Fruit fly (Drosophila melanogaster) whole organism, pupa: Measurements from ENCODE around the gene CG46308.

ENCODE experiments used
- CG12605 ChIP-seq: fragments of 200-800 bp; sonication (Bioruptor generic); IDR thresholded peaks from 2 replicates; pipeline ENCODE4 v1.3.6; 2022; ENCODE audit warnings: missing biosample characterization, missing genetic modification characterization
- CG13204 ChIP-seq: fragments of 200-800 bp; sonication (Bioruptor generic); optimal IDR thresholded peaks from 2 replicates; lab custom pipeline; 2018; ENCODE audit warnings: missing biosample characterization, mild to moderate bottlenecking, missing genetic modification characterization, moderate library complexity
- CG14655 ChIP-seq: fragments of 200-800 bp; sonication (Bioruptor generic); optimal IDR thresholded peaks from 3 replicates; lab custom pipeline; 2017; ENCODE audit warnings: mild to moderate bottlenecking, missing biosample characterization, missing genetic modification reagents, missing genetic modification characterization
- CG15710 ChIP-seq: fragments of 200-800 bp; sonication (Bioruptor generic); optimal IDR thresholded peaks from 2 replicates; lab custom pipeline; 2018; ENCODE audit warnings: missing biosample characterization, mild to moderate bottlenecking, missing genetic modification characterization, moderate library complexity
- CG17806 ChIP-seq: fragments of 200-800 bp; sonication (Bioruptor generic); optimal IDR thresholded peaks from 2 replicates; lab custom pipeline; 2018; ENCODE audit warnings: missing biosample characterization, mild to moderate bottlenecking, missing genetic modification characterization, moderate library complexity
- CG32121 ChIP-seq: fragments of 200-800 bp; sonication (Bioruptor generic); IDR thresholded peaks from 2 replicates; pipeline ENCODE4 v1.3.6; 2022; ENCODE audit warnings: missing biosample characterization, missing genetic modification characterization
- CG34367 ChIP-seq: fragments of 200-800 bp; sonication (Bioruptor generic); optimal IDR thresholded peaks from 2 replicates; lab custom pipeline; 2018; ENCODE audit warnings: missing biosample characterization, mild to moderate bottlenecking, missing genetic modification characterization
- CG4496 ChIP-seq: fragments of 200-800 bp; sonication (Bioruptor generic); IDR thresholded peaks from 3 replicates; pipeline ENCODE4 v1.3.6; 2022; ENCODE audit warnings: missing biosample characterization, missing genetic modification characterization
- CG8159 ChIP-seq: fragments of 200-800 bp; sonication (Bioruptor generic); optimal IDR thresholded peaks from 3 replicates; lab custom pipeline; 2018; ENCODE audit warnings: missing biosample characterization, mild to moderate bottlenecking, missing genetic modification characterization, moderate library complexity
- CG8301 ChIP-seq: fragments of 200-800 bp; sonication (Bioruptor generic); optimal IDR thresholded peaks from 2 replicates; lab custom pipeline; 2018; ENCODE audit warnings: missing biosample characterization, mild to moderate bottlenecking, missing genetic modification characterization
- CG9948 ChIP-seq: fragments of 200-800 bp; sonication (Bioruptor generic); optimal IDR thresholded peaks from 2 replicates; lab custom pipeline; 2018; ENCODE audit warnings: missing biosample characterization, mild to moderate bottlenecking, missing genetic modification characterization, moderate library complexity
- D1 ChIP-seq: fragments of 200-800 bp; sonication (Bioruptor generic); optimal IDR thresholded peaks from 2 replicates; lab custom pipeline; 2018; ENCODE audit warnings: missing biosample characterization, mild to moderate bottlenecking, missing genetic modification characterization, moderate library complexity
- EcR ChIP-seq: fragments of 200-800 bp; sonication (Bioruptor generic); optimal IDR thresholded peaks from 3 replicates; lab custom pipeline; 2019; ENCODE audit warnings: missing biosample characterization, missing genetic modification characterization, mild to moderate bottlenecking, moderate library complexity, missing genetic modification reagents
- Ets98B ChIP-seq: fragments of 200-800 bp; sonication (Bioruptor generic); IDR thresholded peaks from 2 replicates; pipeline ENCODE4 v1.3.6; 2022; ENCODE audit warnings: missing biosample characterization, missing genetic modification characterization
- Pif1A ChIP-seq: fragments of 200-800 bp; sonication (Bioruptor generic); optimal IDR thresholded peaks from 3 replicates; lab custom pipeline; 2016; ENCODE audit warnings: missing biosample characterization, missing genetic modification characterization
- Pif1B ChIP-seq: fragments of 200-800 bp; sonication (Bioruptor generic); optimal IDR thresholded peaks from 3 replicates; lab custom pipeline; 2016; ENCODE audit warnings: missing biosample characterization, missing genetic modification characterization
- Snoo ChIP-seq: fragments of 200-800 bp; sonication (Bioruptor generic); optimal IDR thresholded peaks from 3 replicates; lab custom pipeline; 2017; ENCODE audit warnings: missing biosample characterization, mild to moderate bottlenecking, missing genetic modification characterization, inconsistent platforms
- fd96Ca ChIP-seq: fragments of 200-800 bp; sonication (Bioruptor generic); IDR thresholded peaks from 3 replicates; pipeline ENCODE4 v1.3.6; 2022; ENCODE audit warnings: missing biosample characterization, missing genetic modification characterization
- gl ChIP-seq: fragments of 200-800 bp; sonication (Bioruptor generic); optimal IDR thresholded peaks from 2 replicates; lab custom pipeline; 2018; ENCODE audit warnings: missing biosample characterization, mild to moderate bottlenecking, missing genetic modification characterization
- rn ChIP-seq: fragments of 200-800 bp; sonication (Bioruptor generic); IDR thresholded peaks from 2 replicates; pipeline ENCODE4 v1.3.6; 2022; ENCODE audit warnings: missing biosample characterization, missing genetic modification characterization

Gene CG46308

DNA sequence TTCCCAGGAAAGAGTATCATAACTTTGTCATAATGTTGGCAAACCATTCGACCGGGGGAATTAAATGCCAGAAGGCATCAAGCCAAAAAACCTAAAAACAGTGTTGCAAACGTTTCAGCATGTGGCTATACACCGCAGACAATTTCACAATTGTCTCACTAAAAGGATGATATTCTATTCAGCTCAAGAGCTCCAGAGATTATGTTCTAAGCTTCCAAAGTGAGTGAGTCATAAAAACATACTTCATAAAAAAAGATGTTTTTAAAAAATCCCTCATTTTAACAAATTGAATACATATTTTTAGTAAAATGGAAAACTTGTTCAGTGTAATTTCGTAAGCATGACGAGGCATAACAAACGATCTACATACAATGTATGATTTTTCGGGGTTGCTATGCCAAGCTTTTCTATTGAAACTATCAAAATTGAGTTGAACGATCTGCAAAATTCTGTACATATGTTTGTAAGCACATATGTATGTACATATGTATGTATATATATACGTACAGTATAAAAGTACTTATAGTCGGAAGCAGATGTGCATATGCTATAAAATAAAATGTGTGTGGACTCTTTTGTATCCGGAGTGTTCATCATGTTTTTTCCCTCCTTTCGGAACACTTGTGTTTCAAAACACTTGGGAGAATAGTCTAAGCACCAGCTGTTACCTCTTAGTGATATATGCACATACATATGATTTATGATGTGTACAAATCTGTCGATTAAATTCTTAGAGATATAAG lies 53.5 kb downstream of the CG46308 start:
- TF ChIP-seq CG17806 (tag; lab: Kevin White, UChicago), result peak; percentile 54
- no peak for TF ChIP-seq gl (tag; lab: Kevin White, UChicago)
- TF ChIP-seq CG8159 (tag; lab: Kevin White, UChicago), result peak; percentile 34
- peak; percentile 72 for TF ChIP-seq Pif1A (GFP tag; lab: Kevin White, UChicago)
- TF ChIP-seq rn (GFP tag; lab: Robert Waterston, UW), result no peak; the same call in 1 of the 2 replicates
- TF ChIP-seq CG14655 (GFP tag; lab: Kevin White, UChicago), result peak; percentile 0
- peak; percentile 56 for TF ChIP-seq Ets98B
- peak; percentile 21; the same call in 1 of the 2 replicates for TF ChIP-seq CG32121
- peak; percentile 42; the same call in 2 of the 3 replicates for TF ChIP-seq CG4496 (GFP tag; lab: Robert Waterston, UW)
- peak; percentile 7 for TF ChIP-seq CG8301 (tag; lab: Kevin White, UChicago)

- TF ChIP-seq CG9948 (tag; lab: Kevin White, UChicago) (no peak), CG8301 (tag; lab: Kevin White, UChicago) (no peak), Pif1A (GFP tag; lab: Kevin White, UChicago) (no peak), Ets98B (no peak), fd96Ca (GFP tag; lab: Robert Waterston, UW) (no peak), EcR (GFP tag; lab: Kevin White, UChicago) (no peak), CG17806 (tag; lab: Kevin White, UChicago) (no peak), CG8159 (tag; lab: Kevin White, UChicago) (no peak), CG12605 (GFP tag; lab: Robert Waterston, UW) (no peak)
These were observed 54.1 kb downstream of the CG46308 start for dm6 chr2L:13515688-13516037.

DNA sequence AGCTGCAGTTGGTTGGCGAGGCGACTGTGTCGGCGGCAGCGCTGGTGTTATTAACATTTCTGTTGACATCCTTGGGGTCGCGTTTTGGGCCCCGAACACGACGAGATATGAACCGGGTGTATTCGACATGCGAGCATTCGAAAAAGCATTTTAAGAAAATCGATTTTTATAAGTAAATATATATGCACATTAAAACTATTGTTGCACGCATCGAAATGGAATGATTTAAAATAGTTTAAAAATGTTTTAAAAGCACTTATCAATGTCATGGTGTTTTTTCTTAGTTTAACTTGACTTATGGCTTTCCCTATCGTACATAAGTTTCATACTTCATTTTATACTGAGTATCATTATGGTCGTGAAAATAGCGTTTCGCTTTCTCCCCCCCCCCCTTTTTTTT lies 60.2 kb downstream of the CG46308 start:
- TF ChIP-seq CG32121 (no peak), Ets98B (no peak), EcR (GFP tag; lab: Kevin White, UChicago) (no peak), CG12605 (GFP tag; lab: Robert Waterston, UW) (no peak), CG9948 (tag; lab: Kevin White, UChicago) (no peak), CG8301 (tag; lab: Kevin White, UChicago) (no peak), Snoo (tag; lab: Kevin White, UChicago) (no peak), CG17806 (tag; lab: Kevin White, UChicago) (no peak), CG14655 (GFP tag; lab: Kevin White, UChicago) (no peak), CG13204 (GFP tag; lab: Kevin White, UChicago) (no peak)

dm6 chr2L:13527541-13527940 lies 66.0 kb downstream of the CG46308 start, which contains the start of gene CG33640:
Gene CG33640, plus strand, starts transcription at chr2L:13527841.
- TF ChIP-seq CG4496 (GFP tag; lab: Robert Waterston, UW), result no peak
- no peak for TF ChIP-seq CG32121
- no peak for TF ChIP-seq CG9948 (tag; lab: Kevin White, UChicago)
- TF ChIP-seq Snoo (tag; lab: Kevin White, UChicago), result no peak
- TF ChIP-seq CG13204 (GFP tag; lab: Kevin White, UChicago), result no peak

- TF ChIP-seq CG14655 (GFP tag; lab: Kevin White, UChicago) (no peak), CG32121 (no peak), Ets98B (no peak), CG34367 (tag; lab: Kevin White, UChicago) (no peak), Pif1A (GFP tag; lab: Kevin White, UChicago) (no peak), rn (GFP tag; lab: Robert Waterston, UW) (no peak), D1 (tag; lab: Kevin White, UChicago) (no peak), CG8159 (tag; lab: Kevin White, UChicago) (no peak), Snoo (tag; lab: Kevin White, UChicago) (no peak), CG13204 (GFP tag; lab: Kevin White, UChicago) (no peak), Pif1B (GFP tag; lab: Kevin White, UChicago) (no peak), CG15710 (tag; lab: Kevin White, UChicago) (no peak), gl (tag; lab: Kevin White, UChicago) (no peak), EcR (GFP tag; lab: Kevin White, UChicago) (no peak), CG17806 (tag; lab: Kevin White, UChicago) (no peak), fd96Ca (GFP tag; lab: Robert Waterston, UW) (no peak)
These were observed 67.2 kb downstream of the CG46308 start, which contains the start of gene CG33641 for dm6 chr2L:13528742-13529141. Gene CG33641, plus strand, starts transcription at chr2L:13529042.

DNA sequence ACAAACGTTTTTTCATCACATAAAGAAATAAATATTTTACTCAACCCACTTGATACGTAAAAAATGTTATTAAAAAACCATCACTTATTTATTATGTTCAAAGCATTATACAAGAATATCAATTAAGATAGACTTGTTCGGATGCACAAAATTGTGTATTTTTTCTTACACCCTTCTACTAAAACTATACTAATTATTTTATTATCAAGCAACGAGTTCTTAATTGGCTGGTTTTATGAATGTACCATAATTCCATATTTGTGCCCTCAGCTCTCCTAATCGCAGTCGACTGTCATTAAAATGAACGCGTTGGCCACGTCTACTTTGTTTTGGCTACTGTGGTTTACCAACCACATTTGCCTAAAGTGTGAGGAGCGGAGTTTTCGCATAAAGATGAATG lies 68.1 kb downstream of the CG46308 start, which contains the start of gene CG33642:
CG33642 (plus strand) TSS at position 301 of the 400 bp plus-strand sequence.
- TF ChIP-seq rn (GFP tag; lab: Robert Waterston, UW) (no peak), CG8301 (tag; lab: Kevin White, UChicago) (no peak), CG32121 (no peak), CG8159 (tag; lab: Kevin White, UChicago) (no peak), CG14655 (GFP tag; lab: Kevin White, UChicago) (no peak), CG17806 (tag; lab: Kevin White, UChicago) (no peak), CG12605 (GFP tag; lab: Robert Waterston, UW) (no peak), CG15710 (tag; lab: Kevin White, UChicago) (no peak), Pif1A (GFP tag; lab: Kevin White, UChicago) (no peak)
- TF ChIP-seq, all 21 proteins: peak for 0
